Worm (Caenorhabditis elegans): Measurements from ENCODE around the gene srlf-31.

The srlf-31 gene

DNA sequence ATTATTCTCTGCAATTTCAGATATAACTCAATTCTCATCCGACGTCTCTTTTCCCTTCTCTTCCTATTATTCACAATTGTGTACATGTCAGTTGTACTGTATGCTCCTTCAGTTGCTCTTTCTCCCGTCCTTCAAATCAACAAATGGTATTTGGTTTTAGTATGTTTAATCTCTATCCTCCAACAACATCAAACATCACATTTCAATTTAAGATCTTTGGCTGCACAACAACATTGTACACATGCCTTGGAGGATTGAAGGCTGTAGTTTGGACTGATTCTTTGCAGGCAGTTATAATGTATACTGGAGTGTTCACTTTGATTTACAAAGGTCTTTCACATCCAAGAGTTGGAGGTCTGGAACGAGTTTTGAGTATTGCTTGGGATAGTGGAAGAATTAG is 15.6 kb upstream of the srlf-31 start:
- no peak for TF ChIP-seq snpc-4 (tag; optimal IDR thresholded peaks at IDR 0.05)
- TF ChIP-seq nhr-43 (tag; optimal IDR thresholded peaks at IDR 0.05; ENCODE audit: poor library complexity, severe bottlenecking): peak; percentile 44
- no peak for TF ChIP-seq ceh-82 (tag; optimal IDR thresholded peaks at IDR 0.05)
- no peak for TF ChIP-seq nhr-237 (tag; optimal IDR thresholded peaks at IDR 0.05)
- no peak for TF ChIP-seq lin-15B (tag; optimal IDR thresholded peaks at IDR 0.05)

DNA sequence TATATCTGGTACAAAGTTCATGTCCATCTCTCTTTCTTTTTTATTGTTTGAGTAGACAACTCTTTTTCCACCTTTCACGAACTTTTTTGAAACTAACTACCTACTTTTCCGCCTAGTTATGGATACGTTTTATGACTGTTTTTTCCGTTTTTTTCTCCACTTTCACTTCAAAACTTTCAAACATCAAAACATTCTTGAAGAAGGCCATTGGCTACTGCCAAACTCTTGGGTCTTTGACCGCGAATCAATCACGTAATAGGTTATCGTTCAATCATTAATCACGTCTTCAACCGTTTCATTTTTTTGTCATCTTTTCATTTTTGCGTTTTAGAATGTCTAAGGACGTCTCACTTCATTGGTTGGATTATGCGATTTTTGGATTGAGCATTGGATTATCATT is 14.1 kb upstream of the srlf-31 start, which contains the start of gene slc-5A12:
Gene slc-5A12 (plus strand): TSS at position 333 of the 400 bp plus-strand sequence.
- no peak for TF ChIP-seq lsy-12 (tag; optimal IDR thresholded peaks at IDR 0.05)
- TF ChIP-seq nhr-12 (tag; optimal IDR thresholded peaks at IDR 0.05): no peak
- TF ChIP-seq ceh-82 (tag; optimal IDR thresholded peaks at IDR 0.05): no peak
- no peak for TF ChIP-seq egl-5 (tag; optimal IDR thresholded peaks at IDR 0.05)
- TF ChIP-seq fkh-2 (tag; optimal IDR thresholded peaks at IDR 0.05): no peak
- no peak for TF ChIP-seq unc-39 (tag; optimal IDR thresholded peaks at IDR 0.05)
- TF ChIP-seq mdl-1 (tag; optimal IDR thresholded peaks at IDR 0.05): no peak
- TF ChIP-seq skn-1 (tag; optimal IDR thresholded peaks at IDR 0.05): no peak
- no peak for TF ChIP-seq nhr-76 (tag; optimal IDR thresholded peaks at IDR 0.05)
- no peak for TF ChIP-seq ztf-4 (tag; optimal IDR thresholded peaks at IDR 0.05)
- TF ChIP-seq ama-1 (optimal IDR thresholded peaks at IDR 0.05): no peak
- no peak for TF ChIP-seq nhr-11 (tag; optimal IDR thresholded peaks at IDR 0.05)

DNA sequence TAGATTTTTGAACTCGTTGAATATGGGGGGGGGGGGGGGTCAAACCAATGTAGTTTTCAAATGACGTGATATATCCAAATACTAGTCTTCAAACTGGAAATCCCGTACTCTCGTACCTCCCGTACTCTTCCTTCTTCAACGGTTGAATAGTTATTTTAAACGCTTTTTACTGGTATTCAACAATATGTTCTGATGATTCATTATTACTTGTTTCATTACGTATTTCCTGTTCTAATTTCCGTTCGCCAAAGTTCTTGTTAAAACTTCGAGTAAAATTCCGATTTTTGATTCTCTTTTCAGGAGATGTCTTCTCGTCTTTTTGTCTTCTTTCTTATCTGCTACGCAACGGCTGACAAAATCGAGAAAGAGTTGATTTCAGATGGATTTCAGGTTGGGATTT is 7.6 kb upstream of the srlf-31 start, which contains the start of gene nhx-9:
Gene nhx-9 (plus strand): TSS at position 301 of the 400 bp plus-strand sequence.
- no peak for TF ChIP-seq daf-12 (tag; optimal IDR thresholded peaks at IDR 0.05)
- TF ChIP-seq nhr-77 (tag; optimal IDR thresholded peaks at IDR 0.05): no peak
- no peak for TF ChIP-seq skn-1 (tag; optimal IDR thresholded peaks at IDR 0.05)
- TF ChIP-seq tbx-2 (tag; optimal IDR thresholded peaks at IDR 0.05): no peak
- no peak for TF ChIP-seq elt-3 (tag; optimal IDR thresholded peaks at IDR 0.05)
- no peak for TF ChIP-seq ceh-28 (tag; optimal IDR thresholded peaks at IDR 0.05)
- no peak for TF ChIP-seq hmg-11 (tag; optimal IDR thresholded peaks at IDR 0.05)
- TF ChIP-seq mdl-1 (tag; optimal IDR thresholded peaks at IDR 0.05): no peak
- no peak for TF ChIP-seq pqm-1 (tag; optimal IDR thresholded peaks at IDR 0.05)
- no peak for TF ChIP-seq pha-4 (tag; optimal IDR thresholded peaks at IDR 0.05)
- TF ChIP-seq R02D3.7 (tag; optimal IDR thresholded peaks at IDR 0.05): no peak
- no peak for TF ChIP-seq snpc-4 (tag; optimal IDR thresholded peaks at IDR 0.05)
- no peak for TF ChIP-seq nhr-25 (tag; optimal IDR thresholded peaks at IDR 0.05)
- TF ChIP-seq nhr-237 (tag; optimal IDR thresholded peaks at IDR 0.05): no peak
- no peak for TF ChIP-seq ceh-9 (tag; optimal IDR thresholded peaks at IDR 0.05)
- no peak for TF ChIP-seq mml-1 (tag; optimal IDR thresholded peaks at IDR 0.05)
- TF ChIP-seq nfya-1 (tag; optimal IDR thresholded peaks at IDR 0.05; ENCODE audit: insufficient read depth): no peak
- TF ChIP-seq nhr-23 (tag; optimal IDR thresholded peaks at IDR 0.05): no peak
- no peak for TF ChIP-seq nhr-43 (tag; optimal IDR thresholded peaks at IDR 0.05; ENCODE audit: poor library complexity, severe bottlenecking)
- no peak for TF ChIP-seq sea-2 (GFP tag; optimal IDR thresholded peaks at IDR 0.05)

DNA sequence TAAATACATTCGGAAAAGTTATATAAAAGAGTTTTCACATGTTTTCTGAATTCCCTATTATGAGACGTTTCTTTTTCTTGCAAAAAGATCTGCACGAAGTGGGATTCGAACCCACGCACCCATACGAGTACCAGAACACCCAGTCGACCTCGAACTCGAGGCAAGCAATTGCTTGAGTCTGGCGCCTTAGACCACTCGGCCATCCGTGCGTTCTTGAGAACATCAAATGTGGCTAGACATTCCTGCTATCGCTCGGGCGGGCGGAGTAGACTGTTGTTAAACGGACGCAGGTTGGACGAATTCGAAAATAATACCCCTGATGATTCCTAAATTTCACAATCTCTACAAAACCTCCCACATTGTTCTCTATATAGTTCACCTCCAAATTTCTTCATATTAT is 5.4 kb upstream of the srlf-31 start:
- TF ChIP-seq jun-1 (tag; optimal IDR thresholded peaks at IDR 0.05): no peak
- no peak for TF ChIP-seq fkh-2 (tag; optimal IDR thresholded peaks at IDR 0.05)
- no peak for TF ChIP-seq ama-1 (optimal IDR thresholded peaks at IDR 0.05)
- TF ChIP-seq hmg-11 (tag; optimal IDR thresholded peaks at IDR 0.05): peak; percentile 22
- TF ChIP-seq nhr-77 (tag; optimal IDR thresholded peaks at IDR 0.05): no peak
- no peak for TF ChIP-seq elt-1 (tag; optimal IDR thresholded peaks at IDR 0.05)
- no peak for TF ChIP-seq egl-27 (tag; optimal IDR thresholded peaks at IDR 0.05)
- TF ChIP-seq elt-3 (tag; optimal IDR thresholded peaks at IDR 0.05): peak in 1 of 3 experiments; percentile 41
- TF ChIP-seq nfya-1 (tag; optimal IDR thresholded peaks at IDR 0.05; ENCODE audit: insufficient read depth): peak; percentile 51
- TF ChIP-seq nhr-23 (tag; optimal IDR thresholded peaks at IDR 0.05): peak; percentile 33
- peak; percentile 31 for TF ChIP-seq lsy-12 (tag; optimal IDR thresholded peaks at IDR 0.05)
- TF ChIP-seq nhr-43 (tag; optimal IDR thresholded peaks at IDR 0.05; ENCODE audit: poor library complexity, severe bottlenecking): peak; percentile 60
- peak; percentile 37 for TF ChIP-seq elt-2 (tag; optimal IDR thresholded peaks at IDR 0.05)
- peak; percentile 41 for TF ChIP-seq lin-39 (tag; optimal IDR thresholded peaks at IDR 0.05)
- peak; percentile 56 for TF ChIP-seq nhr-25 (tag; optimal IDR thresholded peaks at IDR 0.05)
